Worm (Caenorhabditis elegans) whole organism, L4 larva: ENCODE data around the gene hot-4.

Experiments
- aha-1 ChIP-seq: fragments of 150-350 bp; peaks from one replicate; lab custom pipeline; 2014; ENCODE audit warnings: missing biosample characterization, missing genetic modification characterization
- aly-2 ChIP-seq: sonication (generic microtip); optimal IDR thresholded peaks from 2 replicates; lab custom pipeline; 2018; ENCODE audit warnings: missing biosample characterization, missing genetic modification characterization
- dmd-8 ChIP-seq: fragments of 200-800 bp; sonication (Bioruptor generic); IDR thresholded peaks from 2 replicates; pipeline ENCODE4 v1.3.6; 2022; ENCODE audit warnings: missing genetic modification characterization, missing compliant biosample characterization
- dpl-1 ChIP-seq: fragments of 150-350 bp; optimal IDR thresholded peaks from 2 replicates; lab custom pipeline; 2014; ENCODE audit warnings: missing biosample characterization, missing genetic modification reagents, missing genetic modification characterization
- lin-13 ChIP-seq: fragments of 150-350 bp; optimal IDR thresholded peaks from 2 replicates; lab custom pipeline; 2014; ENCODE audit warnings: missing biosample characterization, missing genetic modification reagents, missing genetic modification characterization
- nhr-237 ChIP-seq: sonication (generic microtip); optimal IDR thresholded peaks from 2 replicates; lab custom pipeline; 2017; ENCODE audit warnings: missing biosample characterization, missing genetic modification characterization
- unc-130 ChIP-seq: sonication (generic microtip); optimal IDR thresholded peaks from 2 replicates; lab custom pipeline; 2016; ENCODE audit warnings: missing genetic modification reagents, missing genetic modification characterization, missing compliant biosample characterization

DNA sequence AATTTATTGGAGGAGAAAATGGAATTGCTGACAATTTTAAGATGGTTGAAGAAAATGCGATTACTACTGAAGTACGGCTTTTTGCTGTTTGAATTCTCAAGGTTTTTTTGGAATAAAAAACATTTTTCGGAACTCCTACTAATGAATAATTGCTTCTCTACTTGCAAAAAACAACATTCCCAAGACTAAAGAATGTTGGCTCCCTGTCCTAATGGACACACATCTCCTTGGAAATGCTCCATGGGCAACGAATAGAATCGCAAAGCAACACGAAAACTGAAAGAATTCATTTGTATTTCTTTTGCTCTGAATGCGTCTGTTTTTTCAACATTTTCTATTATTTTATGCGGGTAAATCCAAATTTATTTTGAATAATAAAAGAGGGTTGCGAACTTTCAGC lies 55.7 kb downstream of the hot-4 start, which contains the start of gene C18F10.2:
- no peak for TF ChIP-seq dmd-8
- no peak for TF ChIP-seq dpl-1 (GFP tag; lab: Kevin White, UChicago)
- no peak for TF ChIP-seq aha-1 (tag; lab: Kevin White, UChicago)
- no peak for TF ChIP-seq unc-130 (GFP tag; lab: Kevin White, UChicago)
- TF ChIP-seq lin-13, result no peak
- TF ChIP-seq aly-2 (tag; lab: Kevin White, UChicago), result no peak
- no peak for TF ChIP-seq nhr-237 (tag; lab: Kevin White, UChicago)
